Worm (Caenorhabditis elegans) whole organism, young adult: ENCODE results near the gene R09A8.9.

ENCODE experiments used
- C06A6.2 ChIP-seq: fragments of 200-800 bp; sonication (Bioruptor generic); conservative IDR thresholded peaks from 2 replicates; pipeline ENCODE4 v1.3.6; 2022; ENCODE audit warnings: missing genetic modification characterization, missing compliant biosample characterization
- C17E4.6 ChIP-seq: fragments of 200-800 bp; sonication (Bioruptor generic); IDR thresholded peaks from 2 replicates; pipeline ENCODE4 v1.3.6; 2022; ENCODE audit warnings: missing genetic modification reagents, missing genetic modification characterization, missing compliant biosample characterization
- F10E7.11 ChIP-seq: sonication (generic microtip); optimal IDR thresholded peaks from 2 replicates; lab custom pipeline; 2017; ENCODE audit warnings: mild to moderate bottlenecking, missing genetic modification characterization, moderate library complexity, missing compliant biosample characterization
- F22D6.2 ChIP-seq: sonication (generic microtip); optimal IDR thresholded peaks from 2 replicates; lab custom pipeline; 2016; ENCODE audit warnings: mild to moderate bottlenecking, missing genetic modification characterization, missing compliant biosample characterization
- F33H1.4 ChIP-seq: fragments of 200-800 bp; sonication (Bioruptor generic); IDR thresholded peaks from 2 replicates; pipeline ENCODE4 v1.3.6; 2022; ENCODE audit warnings: missing genetic modification reagents, missing genetic modification characterization, missing compliant biosample characterization
- F57C9.4 ChIP-seq: sonication (generic microtip); optimal IDR thresholded peaks from 2 replicates; lab custom pipeline; 2017; ENCODE audit warnings: mild to moderate bottlenecking, missing genetic modification characterization, missing compliant biosample characterization
- K11D2.4 ChIP-seq: fragments of 200-800 bp; sonication (Bioruptor generic); IDR thresholded peaks from 2 replicates; pipeline ENCODE4 v1.3.6; 2022; ENCODE audit warnings: missing genetic modification reagents, missing genetic modification characterization, missing compliant biosample characterization
- Y56A3A.18 ChIP-seq: fragments of 200-800 bp; sonication (Bioruptor generic); IDR thresholded peaks from 2 replicates; pipeline ENCODE4 v1.3.6; 2022; ENCODE audit warnings: missing genetic modification reagents, missing genetic modification characterization, missing compliant biosample characterization
- ama-1 ChIP-seq, 3 experiments: fragments of 150-350 bp in 1 of 3; sonication (generic microtip) in 2 of 3; optimal IDR thresholded peaks; 2 replicates each; lab custom pipeline; 2014 to 2018; ENCODE audit warnings: missing biosample characterization in 2 of 3, missing genetic modification characterization in 2 of 3, missing genetic modification reagents in 2 of 3
- attf-6 ChIP-seq: fragments of 200-800 bp; sonication (Bioruptor generic); IDR thresholded peaks from 2 replicates; pipeline ENCODE4 v1.3.6; 2022; ENCODE audit warnings: missing genetic modification reagents, missing genetic modification characterization, missing compliant biosample characterization
- bed-1 ChIP-seq: fragments of 200-800 bp; sonication (Bioruptor generic); IDR thresholded peaks from 2 replicates; pipeline ENCODE4 v1.3.6; 2022; ENCODE audit warnings: missing genetic modification reagents, missing genetic modification characterization, missing compliant biosample characterization
- ceh-40 ChIP-seq: fragments of 200-800 bp; sonication (Bioruptor generic); IDR thresholded peaks from 2 replicates; pipeline ENCODE4 v1.3.6; 2022; ENCODE audit warnings: missing genetic modification characterization, missing compliant biosample characterization
- die-1 ChIP-seq: sonication (generic microtip); optimal IDR thresholded peaks from 2 replicates; lab custom pipeline; 2016; ENCODE audit warnings: missing genotype, mild to moderate bottlenecking, missing genetic modification characterization, missing compliant biosample characterization
- dox-1 ChIP-seq: fragments of 200-800 bp; sonication (Bioruptor generic); IDR thresholded peaks from 2 replicates; pipeline ENCODE4 v1.3.6; 2022; ENCODE audit warnings: missing genetic modification reagents, missing genetic modification characterization, missing compliant biosample characterization
- efl-1 ChIP-seq: fragments of 150-350 bp; optimal IDR thresholded peaks from 2 replicates; lab custom pipeline; 2014; ENCODE audit warnings: missing biosample characterization, missing genetic modification reagents, missing genetic modification characterization
- egl-18 ChIP-seq: fragments of 200-800 bp; sonication (Bioruptor generic); IDR thresholded peaks from 2 replicates; pipeline ENCODE4 v1.3.6; 2022; ENCODE audit warnings: missing genetic modification reagents, missing genetic modification characterization, missing compliant biosample characterization
- egrh-3 ChIP-seq: fragments of 200-800 bp; sonication (Bioruptor generic); IDR thresholded peaks from 2 replicates; pipeline ENCODE4 v1.3.6; 2022; ENCODE audit warnings: missing genetic modification reagents, missing genetic modification characterization, missing compliant biosample characterization
- hsf-1 ChIP-seq: fragments of 200-800 bp; sonication (Bioruptor generic); IDR thresholded peaks from 2 replicates; pipeline ENCODE4 v1.3.6; 2022; ENCODE audit warnings: missing genetic modification reagents, missing genetic modification characterization, missing compliant biosample characterization
- let-526 ChIP-seq: fragments of 200-800 bp; sonication (Bioruptor generic); IDR thresholded peaks from 2 replicates; pipeline ENCODE4 v1.3.6; 2022; ENCODE audit warnings: missing genetic modification reagents, missing genetic modification characterization, missing compliant biosample characterization
- let-607 ChIP-seq, 2 experiments: fragments of 200-800 bp in 1 of 2; sonication (Bioruptor generic) in 1 of 2; sonication (generic microtip) in 1 of 2; optimal IDR thresholded peaks; 2 replicates each; lab custom pipeline; 2016 to 2018; ENCODE audit warnings: mild to moderate bottlenecking in 2 of 2, missing compliant biosample characterization in 2 of 2, missing genetic modification characterization in 2 of 2, moderate library complexity in 2 of 2, missing genotype in 1 of 2
- lin-26 ChIP-seq: fragments of 200-800 bp; sonication (Bioruptor generic); IDR thresholded peaks from 2 replicates; pipeline ENCODE4 v1.3.6; 2022; ENCODE audit warnings: missing genetic modification reagents, missing genetic modification characterization, missing compliant biosample characterization
- lin-35 ChIP-seq, 3 experiments: fragments of 150-350 bp in 2 of 3; sonication (generic microtip) in 1 of 3; optimal IDR thresholded peaks; 2 replicates each; lab custom pipeline; 2014 to 2018; ENCODE audit warnings: missing biosample characterization in 3 of 3, missing genetic modification characterization in 3 of 3, missing genetic modification reagents in 3 of 3
- lir-1 ChIP-seq: fragments of 200-800 bp; sonication (Bioruptor generic); conservative IDR thresholded peaks from 2 replicates; pipeline ENCODE4 v1.3.6; 2022; ENCODE audit warnings: missing genetic modification reagents, missing genetic modification characterization, missing compliant biosample characterization
- lsy-27 ChIP-seq: sonication (generic microtip); optimal IDR thresholded peaks from 2 replicates; lab custom pipeline; 2017; ENCODE audit warnings: missing genetic modification characterization, mild to moderate bottlenecking, missing compliant biosample characterization, antibody characterized with exemption, missing genotype, borderline replicate concordance; ENCODE audit not compliant: insufficient read depth
- madf-10 ChIP-seq: sonication (generic microtip); optimal IDR thresholded peaks from 2 replicates; lab custom pipeline; 2016; ENCODE audit warnings: mild to moderate bottlenecking, missing genetic modification characterization, missing compliant biosample characterization
- madf-8 ChIP-seq: fragments of 200-800 bp; sonication (Bioruptor generic); conservative IDR thresholded peaks from 2 replicates; pipeline ENCODE4 v1.3.6; 2022; ENCODE audit warnings: missing genetic modification reagents, missing genetic modification characterization, missing compliant biosample characterization
- mel-28 ChIP-seq: sonication (generic microtip); optimal IDR thresholded peaks from 2 replicates; lab custom pipeline; 2016; ENCODE audit warnings: borderline replicate concordance, mild to moderate bottlenecking, missing genetic modification characterization, missing compliant biosample characterization
- nfyb-1 ChIP-seq: fragments of 200-800 bp; sonication (Bioruptor generic); IDR thresholded peaks from 2 replicates; pipeline ENCODE4 v1.3.6; 2022; ENCODE audit warnings: missing genetic modification reagents, missing genetic modification characterization, missing compliant biosample characterization
- nhr-27 ChIP-seq: fragments of 200-800 bp; sonication (Bioruptor generic); optimal IDR thresholded peaks from 2 replicates; lab custom pipeline; 2018; ENCODE audit warnings: mild to moderate bottlenecking, missing genetic modification characterization, moderate library complexity, missing compliant biosample characterization
- pbrm-1 ChIP-seq: fragments of 200-800 bp; sonication (Bioruptor generic); IDR thresholded peaks from 2 replicates; pipeline ENCODE4 v1.3.6; 2022; ENCODE audit warnings: missing genetic modification reagents, missing genetic modification characterization, missing compliant biosample characterization
- rec-8 ChIP-seq, 2 experiments: sonication (generic microtip); optimal IDR thresholded peaks; 2 replicates each; lab custom pipeline; 2016; ENCODE audit warnings: mild to moderate bottlenecking in 2 of 2, missing genetic modification characterization in 2 of 2, missing genetic modification reagents in 2 of 2, missing genotype in 2 of 2, missing biosample characterization in 1 of 2, missing compliant biosample characterization in 1 of 2, moderate library complexity in 1 of 2
- snpc-1.1 ChIP-seq: sonication (generic microtip); optimal IDR thresholded peaks from 2 replicates; lab custom pipeline; 2017; ENCODE audit warnings: missing genetic modification characterization, mild to moderate bottlenecking, missing compliant biosample characterization, antibody characterized with exemption, moderate library complexity, missing genotype, missing genetic modification reagents; ENCODE audit not compliant: insufficient read depth
- tbp1 ChIP-seq: fragments of 200-800 bp; sonication (Bioruptor generic); optimal IDR thresholded peaks from 2 replicates; lab custom pipeline; 2018; ENCODE audit warnings: mild to moderate bottlenecking, missing genetic modification characterization, missing compliant biosample characterization
- tbx-9 ChIP-seq: sonication (generic microtip); optimal IDR thresholded peaks from 2 replicates; lab custom pipeline; 2016; ENCODE audit warnings: borderline replicate concordance, missing genetic modification characterization, inconsistent platforms, missing compliant biosample characterization
- tlf-1 ChIP-seq: fragments of 200-800 bp; sonication (Bioruptor generic); optimal IDR thresholded peaks from 2 replicates; lab custom pipeline; 2018; ENCODE audit warnings: mild to moderate bottlenecking, missing genetic modification characterization, missing compliant biosample characterization
- zfh-2 ChIP-seq: fragments of 200-800 bp; sonication (Bioruptor generic); conservative IDR thresholded peaks from 2 replicates; pipeline ENCODE4 v1.3.6; 2022; ENCODE audit warnings: missing genetic modification reagents, missing genetic modification characterization, missing compliant biosample characterization
- zim-3 ChIP-seq: sonication (generic microtip); optimal IDR thresholded peaks from 2 replicates; lab custom pipeline; 2017; ENCODE audit warnings: mild to moderate bottlenecking, missing genetic modification characterization, moderate library complexity, missing compliant biosample characterization
- ztf-28 ChIP-seq: fragments of 200-800 bp; sonication (Bioruptor generic); IDR thresholded peaks from 2 replicates; pipeline ENCODE4 v1.3.6; 2022; ENCODE audit warnings: missing genetic modification reagents, missing genetic modification characterization, missing compliant biosample characterization

Gene R09A8.9

DNA sequence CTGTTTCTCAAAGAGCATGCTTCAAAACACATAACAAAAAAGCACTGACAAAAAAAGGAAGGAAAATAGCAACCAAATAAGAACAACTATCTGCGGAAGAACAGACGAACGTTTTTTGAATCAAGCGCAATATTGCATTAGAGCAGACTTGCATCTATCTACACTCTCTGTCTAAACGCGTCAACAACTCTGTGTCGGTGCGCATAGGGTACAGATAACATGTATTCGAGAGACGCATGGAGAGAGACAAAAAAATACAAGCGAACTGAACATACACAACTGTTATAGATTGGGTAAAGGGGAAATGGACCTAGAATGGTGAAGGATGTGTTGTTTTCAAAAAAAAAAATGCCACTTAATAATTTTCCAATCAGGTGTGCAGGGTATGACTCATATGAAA, 31.3 kb downstream of the R09A8.9 start (continued):
- TF ChIP-seq let-607 (tag; optimal IDR thresholded peaks at IDR 0.05; lab: Kevin White, UChicago) (peak in 1 of 2 experiments; percentile 9), nhr-27 (no peak), zim-3 (no peak), lin-26 (0 out of 2 replicates have a peak, but pooled peaks have one; percentile 42), tbp1 (GFP tag; lab: Kevin White, UChicago) (peak; percentile 15), dox-1 (GFP tag; lab: Robert Waterston, UW) (0 out of 2 replicates have a peak, but pooled peaks have one; percentile 42), mel-28 (tag; lab: Kevin White, UChicago) (no peak)

- TF ChIP-seq egrh-3 (peak; percentile 66; the same call in 1 of the 2 replicates), pbrm-1 (GFP tag; lab: Robert Waterston, UW) (no peak), bed-1 (GFP tag; lab: Robert Waterston, UW) (0 out of 2 replicates have a peak, but pooled peaks have one; percentile 15), zfh-2 (GFP tag; lab: Robert Waterston, UW) (peak; percentile 80), Y56A3A.18 (GFP tag; lab: Robert Waterston, UW) (no peak), C06A6.2 (GFP tag; lab: Robert Waterston, UW) (no peak), egl-18 (GFP tag; lab: Robert Waterston, UW) (0 out of 2 replicates have a peak, but pooled peaks have one; percentile 36), F10E7.11 (no peak), tbp1 (GFP tag; lab: Kevin White, UChicago) (no peak), madf-10 (no peak)
These were observed 32.5 kb downstream of the R09A8.9 start for ce11 chrX:12636242-12636641.

DNA sequence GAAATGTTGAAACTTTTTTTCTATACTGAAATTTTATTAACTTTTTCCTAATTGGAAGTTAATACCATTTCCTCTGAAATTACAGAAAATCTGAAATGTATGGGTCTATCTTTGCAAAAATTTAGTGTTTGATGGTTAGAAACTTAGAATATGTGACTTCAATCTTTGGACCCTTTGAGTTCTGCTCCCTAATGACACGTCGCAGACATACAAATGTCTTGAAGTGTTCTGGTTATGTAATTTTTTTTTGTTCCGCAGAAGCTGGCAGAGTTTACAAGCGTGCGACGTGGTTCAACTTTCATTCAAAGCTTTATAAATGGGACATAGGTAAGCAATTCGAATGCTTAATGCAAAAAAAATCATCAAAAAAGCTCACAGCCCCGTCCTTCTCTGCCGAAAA, 34.2 kb downstream of the R09A8.9 start:
- TF ChIP-seq efl-1 (GFP tag; lab: Kevin White, UChicago) (no peak), F57C9.4 (tag; lab: Kevin White, UChicago) (no peak), madf-8 (GFP tag; lab: Robert Waterston, UW) (no peak), K11D2.4 (GFP tag; lab: Robert Waterston, UW) (no peak), rec-8 (tag; optimal IDR thresholded peaks at IDR 0.05; lab: Kevin White, UChicago) (no peak), tlf-1 (GFP tag; lab: Kevin White, UChicago) (no peak), ama-1 (optimal IDR thresholded peaks at IDR 0.05; lab: Kevin White, UChicago) (no peak), ama-1 (GFP tag; optimal IDR thresholded peaks at IDR 0.05; lab: Kevin White, UChicago) (no peak), let-526 (GFP tag; lab: Robert Waterston, UW) (no peak), tbp1 (GFP tag; lab: Kevin White, UChicago) (no peak), lir-1 (GFP tag; lab: Robert Waterston, UW) (no peak), lsy-27 (tag; lab: Kevin White, UChicago) (no peak), F33H1.4 (GFP tag; lab: Robert Waterston, UW) (no peak), hsf-1 (GFP tag; lab: Robert Waterston, UW) (no peak), tbx-9 (no peak), ceh-40 (GFP tag; lab: Robert Waterston, UW) (no peak), madf-10 (no peak), die-1 (no peak)

ce11 chrX:12640459-12640858, 36.7 kb downstream of the R09A8.9 start, which contains the start of gene R09A8.5:
Gene R09A8.5, minus strand, starts transcription at chrX:12640559.
- TF ChIP-seq C17E4.6 (GFP tag; lab: Robert Waterston, UW), result no peak
- TF ChIP-seq nfyb-1 (GFP tag; lab: Robert Waterston, UW), result no peak
- TF ChIP-seq ztf-28 (GFP tag; lab: Robert Waterston, UW), result no peak
- TF ChIP-seq lin-35 (GFP tag; optimal IDR thresholded peaks at IDR 0.05; lab: Kevin White, UChicago), result no peak
- TF ChIP-seq F22D6.2, result no peak
- no peak for TF ChIP-seq attf-6 (GFP tag; lab: Robert Waterston, UW)
- no peak for TF ChIP-seq snpc-1.1 (tag; lab: Kevin White, UChicago)
- no peak for TF ChIP-seq egl-18 (GFP tag; lab: Robert Waterston, UW)
